Fruit fly (Drosophila melanogaster) whole organism, embryonic: Measurements from ENCODE around the gene shams.

Experiments
- Abd-B ChIP-seq: fragments of 200-800 bp; sonication (Bioruptor generic); optimal IDR thresholded peaks from 2 replicates; lab custom pipeline; 2018; ENCODE audit warnings: missing biosample characterization, mild to moderate bottlenecking, missing genetic modification characterization, moderate library complexity
- Atf-2 ChIP-seq: fragments of 200-800 bp; sonication (Bioruptor generic); optimal IDR thresholded peaks from 2 replicates; lab custom pipeline; 2016; ENCODE audit warnings: missing biosample characterization, missing genetic modification characterization
- Atf3 ChIP-seq: fragments of 200-800 bp; sonication (Bioruptor generic); optimal IDR thresholded peaks from 3 replicates; lab custom pipeline; 2016; ENCODE audit warnings: missing biosample characterization, missing genetic modification characterization
- Awh ChIP-seq: fragments of 200-800 bp; sonication (Bioruptor generic); IDR thresholded peaks from 2 replicates; pipeline ENCODE4, ENCODE4 v1.3.6; 2022; ENCODE audit warnings: missing biosample characterization, missing genetic modification characterization
- BtbVII ChIP-seq: fragments of 200-800 bp; sonication (Bioruptor generic); optimal IDR thresholded peaks from 3 replicates; lab custom pipeline; 2017; ENCODE audit warnings: missing biosample characterization, mild to moderate bottlenecking, missing genetic modification characterization
- CG10147 ChIP-seq: fragments of 200-800 bp; sonication (Bioruptor generic); optimal IDR thresholded peaks from 2 replicates; lab custom pipeline; 2019; ENCODE audit warnings: missing biosample characterization, mild to moderate bottlenecking, missing genetic modification characterization, moderate library complexity
- CG11398 ChIP-seq: fragments of 200-800 bp; sonication (Bioruptor generic); optimal IDR thresholded peaks from 2 replicates; lab custom pipeline; 2016; ENCODE audit warnings: missing biosample characterization, missing genetic modification characterization
- CG11560 ChIP-seq: fragments of 200-800 bp; sonication (Bioruptor generic); IDR thresholded peaks from 3 replicates; pipeline ENCODE4 v1.3.6; 2022; ENCODE audit warnings: missing biosample characterization, missing genetic modification characterization
- CG12236 ChIP-seq: fragments of 200-800 bp; sonication (Bioruptor generic); optimal IDR thresholded peaks from 2 replicates; lab custom pipeline; 2016; ENCODE audit warnings: missing biosample characterization, missing genetic modification characterization
- CG13775 ChIP-seq: fragments of 200-800 bp; sonication (Bioruptor generic); optimal IDR thresholded peaks from 3 replicates; lab custom pipeline; 2017; ENCODE audit warnings: missing biosample characterization, mild to moderate bottlenecking, missing genetic modification characterization
- CG15269 ChIP-seq: fragments of 200-800 bp; sonication (Bioruptor generic); optimal IDR thresholded peaks from 2 replicates; lab custom pipeline; 2018; ENCODE audit warnings: missing biosample characterization, mild to moderate bottlenecking, missing genetic modification characterization, moderate library complexity
- CG15514 ChIP-seq: fragments of 200-800 bp; sonication (Bioruptor generic); optimal IDR thresholded peaks from 3 replicates; lab custom pipeline; 2017; ENCODE audit warnings: missing biosample characterization, missing genetic modification characterization, mild to moderate bottlenecking, moderate library complexity, missing genetic modification reagents
- CG1603 ChIP-seq: fragments of 200-800 bp; sonication (Bioruptor generic); optimal IDR thresholded peaks from 2 replicates; lab custom pipeline; 2019; ENCODE audit warnings: missing biosample characterization, mild to moderate bottlenecking, missing genetic modification characterization, moderate library complexity
- CG30020 ChIP-seq: fragments of 200-800 bp; optimal IDR thresholded peaks from 2 replicates; lab custom pipeline; 2019; ENCODE audit warnings: missing biosample characterization, mild to moderate bottlenecking, missing genetic modification characterization, moderate library complexity
- CG3065 ChIP-seq: fragments of 200-800 bp; sonication (Bioruptor generic); optimal IDR thresholded peaks from 2 replicates; lab custom pipeline; 2016; ENCODE audit warnings: missing biosample characterization, missing genetic modification characterization
- CG32532 ChIP-seq: fragments of 200-800 bp; sonication (Bioruptor generic); IDR thresholded peaks from 2 replicates; pipeline ENCODE4 v1.3.6; 2022; ENCODE audit warnings: missing biosample characterization, missing genetic modification characterization
- CG4854 ChIP-seq: fragments of 200-800 bp; sonication (Bioruptor generic); optimal IDR thresholded peaks from 2 replicates; lab custom pipeline; 2016; ENCODE audit warnings: missing biosample characterization, missing genetic modification characterization, inconsistent platforms
- CG8089 ChIP-seq: fragments of 200-800 bp; sonication (Bioruptor generic); optimal IDR thresholded peaks from 3 replicates; lab custom pipeline; 2016; ENCODE audit warnings: missing biosample characterization, missing genetic modification characterization
- CG9727 ChIP-seq: fragments of 200-800 bp; sonication (Bioruptor generic); optimal IDR thresholded peaks from 3 replicates; lab custom pipeline; 2017; ENCODE audit warnings: missing biosample characterization, mild to moderate bottlenecking, missing genetic modification characterization
- Doc2 ChIP-seq: fragments of 200-800 bp; sonication (Bioruptor generic); IDR thresholded peaks from 2 replicates; pipeline ENCODE4 v1.3.6; 2022; ENCODE audit warnings: missing biosample characterization, missing genetic modification characterization
- Doc3 ChIP-seq: fragments of 200-800 bp; sonication (Bioruptor generic); IDR thresholded peaks from 3 replicates; pipeline ENCODE4 v1.3.6; 2022; ENCODE audit warnings: missing biosample characterization, missing genetic modification characterization; ENCODE audit not compliant: partially characterized antibody
- GATAe ChIP-seq: fragments of 200-800 bp; sonication (Bioruptor generic); conservative IDR thresholded peaks from 2 replicates; pipeline ENCODE4 v1.3.6; 2022; ENCODE audit warnings: missing biosample characterization, missing genetic modification characterization
- HHEX ChIP-seq: fragments of 200-800 bp; sonication (Bioruptor generic); optimal IDR thresholded peaks from 3 replicates; lab custom pipeline; 2017; ENCODE audit warnings: missing biosample characterization, mild to moderate bottlenecking, missing genetic modification characterization, missing genetic modification reagents
- Mes4 ChIP-seq: fragments of 200-800 bp; sonication (Bioruptor generic); optimal IDR thresholded peaks from 2 replicates; lab custom pipeline; 2016; ENCODE audit warnings: missing biosample characterization, missing genetic modification characterization
- Myb ChIP-seq: fragments of 200-800 bp; sonication (Bioruptor generic); optimal IDR thresholded peaks from 2 replicates; lab custom pipeline; 2016; ENCODE audit warnings: missing biosample characterization, missing genetic modification characterization
- NFAT ChIP-seq: fragments of 200-800 bp; sonication (Bioruptor generic); IDR thresholded peaks from 2 replicates; pipeline ENCODE4 v1.3.6; 2022; ENCODE audit warnings: missing biosample characterization, missing genetic modification characterization
- Nf-YC ChIP-seq: fragments of 200-800 bp; optimal IDR thresholded peaks from 3 replicates; lab custom pipeline; 2019; ENCODE audit warnings: missing biosample characterization, mild to moderate bottlenecking, missing genetic modification characterization, moderate library complexity
- Opbp ChIP-seq: fragments of 200-800 bp; sonication (Bioruptor generic); IDR thresholded peaks from 3 replicates; pipeline ENCODE4 v1.3.6; 2022; ENCODE audit warnings: missing biosample characterization, missing genetic modification characterization; ENCODE audit not compliant: partially characterized antibody
- Scr ChIP-seq: fragments of 200-800 bp; sonication (Bioruptor generic); IDR thresholded peaks from 2 replicates; pipeline ENCODE4 v1.3.6; 2022; ENCODE audit warnings: missing biosample characterization, missing genetic modification characterization; ENCODE audit not compliant: partially characterized antibody
- Sry-δ ChIP-seq: fragments of 200-800 bp; sonication (Bioruptor generic); optimal IDR thresholded peaks from 2 replicates; lab custom pipeline; 2016; ENCODE audit warnings: missing biosample characterization, missing genetic modification characterization
- bab2 ChIP-seq: fragments of 200-800 bp; sonication (Bioruptor generic); optimal IDR thresholded peaks from 2 replicates; lab custom pipeline; 2016; ENCODE audit warnings: missing biosample characterization, missing genetic modification characterization
- bigmax ChIP-seq: fragments of 200-800 bp; sonication (Bioruptor generic); optimal IDR thresholded peaks from 2 replicates; lab custom pipeline; 2018; ENCODE audit warnings: missing biosample characterization, mild to moderate bottlenecking, missing genetic modification characterization
- caup ChIP-seq: fragments of 200-800 bp; sonication (Bioruptor generic); optimal IDR thresholded peaks from 3 replicates; lab custom pipeline; 2017; ENCODE audit warnings: missing biosample characterization, mild to moderate bottlenecking, missing genetic modification characterization, moderate library complexity; ENCODE audit not compliant: severe bottlenecking
- cg ChIP-seq: fragments of 200-800 bp; sonication (Bioruptor generic); optimal IDR thresholded peaks from 3 replicates; lab custom pipeline; 2019; ENCODE audit warnings: missing biosample characterization, mild to moderate bottlenecking, missing genetic modification characterization, moderate library complexity
- croc ChIP-seq: fragments of 200-800 bp; sonication (Bioruptor generic); conservative IDR thresholded peaks from 3 replicates; pipeline ENCODE4 v1.3.6; 2022; ENCODE audit warnings: missing biosample characterization, missing genetic modification characterization
- cwo ChIP-seq: fragments of 200-800 bp; sonication (Bioruptor generic); optimal IDR thresholded peaks from 3 replicates; lab custom pipeline; 2017; ENCODE audit warnings: missing biosample characterization, missing genetic modification characterization, mild to moderate bottlenecking, moderate library complexity, missing genetic modification reagents
- fd3F ChIP-seq: fragments of 200-800 bp; sonication (Bioruptor generic); optimal IDR thresholded peaks from 2 replicates; lab custom pipeline; 2018; ENCODE audit warnings: missing biosample characterization, mild to moderate bottlenecking, missing genetic modification characterization, moderate library complexity
- ftz-f1 ChIP-seq: fragments of 200-800 bp; sonication (Bioruptor generic); optimal IDR thresholded peaks from 2 replicates; lab custom pipeline; 2016; ENCODE audit warnings: missing biosample characterization, missing genetic modification characterization
- gce ChIP-seq: fragments of 200-800 bp; sonication (Bioruptor generic); IDR thresholded peaks from 3 replicates; pipeline ENCODE4 v1.3.6; 2022; ENCODE audit warnings: missing biosample characterization, missing genetic modification characterization
- gfzf ChIP-seq: fragments of 200-800 bp; sonication (Bioruptor generic); optimal IDR thresholded peaks from 2 replicates; lab custom pipeline; 2016; ENCODE audit warnings: missing biosample characterization, mild to moderate bottlenecking, missing genetic modification characterization, moderate library complexity
- h ChIP-seq: fragments of >200 bp; optimal IDR thresholded peaks from 2 replicates; lab custom pipeline; 2017
- hb ChIP-seq: fragments of 200-800 bp; sonication (Bioruptor generic); IDR thresholded peaks from 3 replicates; pipeline ENCODE4 v1.3.6; 2022; ENCODE audit warnings: missing biosample characterization, missing genetic modification characterization; ENCODE audit not compliant: partially characterized antibody
- nerfin-1 ChIP-seq: fragments of 200-800 bp; sonication (Bioruptor generic); optimal IDR thresholded peaks from 3 replicates; lab custom pipeline; 2019; ENCODE audit warnings: missing biosample characterization, mild to moderate bottlenecking, missing genetic modification characterization, moderate library complexity
- pan ChIP-seq, 4 experiments: fragments of >200 bp in 3 of 4; fragments of 200-800 bp in 1 of 4; sonication (Bioruptor generic) in 1 of 4; optimal IDR thresholded peaks in 3 of 4; IDR thresholded peaks in 1 of 4; 2 replicates each; pipeline versions ENCODE4 v1.3.6 to Lab custom; 2017 to 2022; ENCODE audit warnings: missing biosample characterization in 2 of 4, missing genetic modification characterization in 2 of 4, mixed read lengths in 1 of 4
- pum ChIP-seq: fragments of 200-800 bp; sonication (Bioruptor generic); optimal IDR thresholded peaks from 2 replicates; lab custom pipeline; 2016; ENCODE audit warnings: missing biosample characterization, missing genetic modification characterization
- run ChIP-seq: fragments of 200-800 bp; sonication (Bioruptor generic); optimal IDR thresholded peaks from 3 replicates; lab custom pipeline; 2018; ENCODE audit warnings: missing biosample characterization, mild to moderate bottlenecking, missing genetic modification characterization
- sens ChIP-seq: fragments of 200-800 bp; sonication (Bioruptor generic); peaks from one replicate; lab custom pipeline; 2016; ENCODE audit warnings: missing biosample characterization, missing genetic modification characterization
- tup ChIP-seq: fragments of 200-800 bp; sonication (Bioruptor generic); optimal IDR thresholded peaks from 2 replicates; lab custom pipeline; 2016; ENCODE audit warnings: missing biosample characterization, mild to moderate bottlenecking, missing genetic modification characterization, moderate library complexity
- tx ChIP-seq: fragments of 200-800 bp; sonication (Bioruptor generic); optimal IDR thresholded peaks from 2 replicates; lab custom pipeline; 2016; ENCODE audit warnings: missing biosample characterization, missing genetic modification characterization
- unpg ChIP-seq: fragments of 200-800 bp; sonication (Bioruptor generic); optimal IDR thresholded peaks from 3 replicates; lab custom pipeline; 2018; ENCODE audit warnings: missing biosample characterization, mild to moderate bottlenecking, missing genetic modification characterization, moderate library complexity

Gene shams

DNA sequence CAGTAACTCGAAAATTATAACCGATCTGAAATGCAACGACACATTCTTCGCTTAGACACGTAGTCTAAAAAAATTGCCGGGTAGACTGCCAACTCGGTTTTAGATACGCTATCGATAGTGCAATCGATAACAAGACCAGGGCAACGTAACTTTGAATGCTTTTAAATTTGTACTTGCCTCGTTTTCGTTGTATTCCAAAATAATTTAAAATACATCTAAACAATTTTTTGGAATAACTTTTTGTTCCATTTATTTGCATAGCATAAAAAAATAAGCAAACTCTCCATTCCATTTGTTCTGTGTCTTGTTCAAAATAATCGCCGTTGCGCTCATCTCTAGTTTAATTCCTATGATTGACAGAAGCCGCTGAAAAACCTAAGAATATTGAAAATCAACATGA is 4.8 kb downstream of the shams start, which contains the start of the genes Stt3B and CG11839 (continued):
- peak; percentile 25 for TF ChIP-seq ftz-f1
- no peak for TF ChIP-seq bigmax
- TF ChIP-seq fd3F (GFP tag; lab: Kevin White, UChicago) = peak; percentile 62
- TF ChIP-seq hb (GFP tag; lab: Robert Waterston, UW) = peak; percentile 91
- TF ChIP-seq CG11398 (GFP tag; lab: Kevin White, UChicago) = peak; percentile 64
- TF ChIP-seq tx (GFP tag; lab: Kevin White, UChicago) = peak; percentile 78
- TF ChIP-seq CG12236 (GFP tag; lab: Kevin White, UChicago) = peak; percentile 46
- TF ChIP-seq bab2 = peak; percentile 72
- TF ChIP-seq tup = peak; percentile 19
- TF ChIP-seq CG3065 = no peak
- no peak for TF ChIP-seq cwo (GFP tag; lab: Kevin White, UChicago)
- peak; percentile 68 for TF ChIP-seq pum (GFP tag; lab: Kevin White, UChicago)
- no peak for TF ChIP-seq Abd-B (GFP tag; lab: Kevin White, UChicago)
- TF ChIP-seq sens (GFP tag; lab: Kevin White, UChicago) = peak; percentile 96
- TF ChIP-seq gce (GFP tag; lab: Robert Waterston, UW) = no peak
- no peak for TF ChIP-seq BtbVII (GFP tag; lab: Kevin White, UChicago)
- peak; percentile 70 for TF ChIP-seq CG15514 (GFP tag; lab: Kevin White, UChicago)
- peak; percentile 82 for TF ChIP-seq Opbp (GFP tag; lab: Robert Waterston, UW)
- no peak for TF ChIP-seq Awh (GFP tag; lab: Robert Waterston, UW)
- no peak for TF ChIP-seq cg (GFP tag; lab: Kevin White, UChicago)
- no peak for TF ChIP-seq GATAe (GFP tag; lab: Robert Waterston, UW)
- peak; percentile 72 for TF ChIP-seq nerfin-1 (tag; lab: Kevin White, UChicago)
- TF ChIP-seq h (lab: Kevin White, UChicago) = no peak
- peak; percentile 70 for TF ChIP-seq Atf-2 (GFP tag; lab: Kevin White, UChicago)
- no peak for TF ChIP-seq Nf-YC (tag; lab: Kevin White, UChicago)
- no peak for TF ChIP-seq unpg (GFP tag; lab: Kevin White, UChicago)
- peak; percentile 95 for TF ChIP-seq Scr (GFP tag; lab: Robert Waterston, UW)
- no peak for TF ChIP-seq run
- TF ChIP-seq Mes4 (GFP tag; lab: Kevin White, UChicago) = peak; percentile 53
- no peak for TF ChIP-seq caup (GFP tag; lab: Kevin White, UChicago)
- TF ChIP-seq CG13775 = peak; percentile 74
- TF ChIP-seq Sry-δ (GFP tag; lab: Kevin White, UChicago) = peak; percentile 97
- no peak; the same call in 1 of the 3 replicates for TF ChIP-seq croc (GFP tag; lab: Robert Waterston, UW)
- no peak for TF ChIP-seq CG11560 (tag; lab: Robert Waterston, UW)
- TF ChIP-seq CG32532 (GFP tag; lab: Robert Waterston, UW) = peak; percentile 69; the same call in 1 of the 2 replicates
- peak; percentile 74 for TF ChIP-seq CG9727 (GFP tag; lab: Kevin White, UChicago)
- TF ChIP-seq Atf3 (GFP tag; lab: Kevin White, UChicago) = peak; percentile 45
- TF ChIP-seq CG8089 (GFP tag; lab: Kevin White, UChicago) = peak; percentile 32
- TF ChIP-seq Doc2 (GFP tag; lab: Robert Waterston, UW) = no peak
- peak; percentile 94 for TF ChIP-seq Doc3 (GFP tag; lab: Robert Waterston, UW)
- peak; percentile 73 for TF ChIP-seq Myb (GFP tag; lab: Kevin White, UChicago)
- TF ChIP-seq CG30020 (tag; lab: Kevin White, UChicago) = peak; percentile 91
- TF ChIP-seq CG15269 (tag; lab: Kevin White, UChicago) = no peak
- peak; percentile 46 for TF ChIP-seq gfzf (GFP tag; lab: Kevin White, UChicago)
- TF ChIP-seq CG10147 = no peak
- peak; percentile 93 for TF ChIP-seq CG1603 (tag; lab: Kevin White, UChicago)
- TF ChIP-seq pan (optimal IDR thresholded peaks at IDR 0.05; lab: Kevin White, UChicago) = no peak
- TF ChIP-seq pan (GFP tag; optimal IDR thresholded peaks at IDR 0.05 in 1 of 2, IDR thresholded peaks at IDR 0.05 in 1 of 2) = peak in 1 of 2 experiments; percentile 50
- no peak for TF ChIP-seq HHEX (GFP tag; lab: Kevin White, UChicago)
- no peak for TF ChIP-seq NFAT (GFP tag; lab: Robert Waterston, UW)
- peak; percentile 59 for TF ChIP-seq CG4854 (GFP tag; lab: Kevin White, UChicago)
